Fruit fly (Drosophila melanogaster): ENCODE results near the gene Rubicon.

DNA sequence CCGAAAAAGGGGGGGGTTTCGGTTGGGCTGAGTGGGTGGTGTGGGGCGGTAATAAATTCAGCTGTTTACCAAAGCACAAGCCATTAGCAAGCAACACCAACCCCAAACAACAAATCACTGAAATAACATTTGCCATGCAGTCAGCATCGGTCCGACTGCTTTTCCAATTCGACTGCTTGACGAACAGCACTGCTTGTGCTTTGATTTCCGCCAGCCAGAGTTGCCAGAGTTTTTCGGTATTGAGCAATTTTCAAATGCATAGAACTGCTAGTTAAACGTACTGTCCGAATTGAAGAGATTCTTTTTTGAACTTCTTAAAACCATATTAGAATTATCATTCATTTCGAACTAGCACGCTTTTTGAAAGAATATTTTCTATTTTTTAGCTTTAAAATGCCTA lies 42.1 kb upstream of the Rubicon start:
- TF ChIP-seq Hr39 (GFP tag; optimal IDR thresholded peaks at IDR 0.05) (no peak), fd85E (GFP tag; optimal IDR thresholded peaks at IDR 0.05) (no peak), CG6276 (GFP tag; optimal IDR thresholded peaks at IDR 0.05) (no peak), CG8319 (GFP tag; optimal IDR thresholded peaks at IDR 0.05) (no peak)

All from whole organism, prepupa.